Fruit fly (Drosophila melanogaster): Measurements from ENCODE around the gene CG33494.

CG33494 gene

dm6 chr3R:25482463-25483173 is 12.3 kb downstream of the CG33494 start, which contains the start of the genes XNP, CG42488 and CG5116 (continued):
- TF ChIP-seq disco-r (GFP tag; optimal IDR thresholded peaks at IDR 0.05) (no peak), corto (GFP tag; optimal IDR thresholded peaks at IDR 0.05) (no peak), ken (GFP tag; IDR thresholded peaks at IDR 0.05) (no peak), hkb (optimal IDR thresholded peaks at IDR 0.05) (no peak), hkb (GFP tag; IDR thresholded peaks at IDR 0.05) (no peak), YL-1 (GFP tag; optimal IDR thresholded peaks at IDR 0.05) (peak; percentile 88), CG6854 (GFP tag; optimal IDR thresholded peaks at IDR 0.05) (no peak), onecut (GFP tag; IDR thresholded peaks at IDR 0.05) (no peak), pita (GFP tag; optimal IDR thresholded peaks at IDR 0.05) (no peak), Adf1 (GFP tag; IDR thresholded peaks at IDR 0.05) (peak; percentile 27; the same call in 1 of the 2 replicates), ind (GFP tag; optimal IDR thresholded peaks at IDR 0.05) (peak; percentile 58), CG30403 (GFP tag; optimal IDR thresholded peaks at IDR 0.05) (peak; percentile 63), zf30C (GFP tag; optimal IDR thresholded peaks at IDR 0.05) (peak; percentile 14), twi (tag; optimal IDR thresholded peaks at IDR 0.05) (peak; percentile 44), run (tag; optimal IDR thresholded peaks at IDR 0.05) (no peak), Hey (tag; optimal IDR thresholded peaks at IDR 0.05) (no peak), CG11504 (tag; optimal IDR thresholded peaks at IDR 0.05) (no peak), Dek (tag; optimal IDR thresholded peaks at IDR 0.05) (peak; percentile 32), CG10267 (tag; optimal IDR thresholded peaks at IDR 0.05) (peak; percentile 62), CG14050 (GFP tag; IDR thresholded peaks at IDR 0.05) (no peak; the same call in 2 of the 3 replicates), CG3995 (GFP tag; optimal IDR thresholded peaks at IDR 0.05) (no peak), CG8924 (tag; optimal IDR thresholded peaks at IDR 0.05) (peak; percentile 75), Eip74EF (GFP tag; optimal IDR thresholded peaks at IDR 0.05) (no peak), hb (GFP tag; IDR thresholded peaks at IDR 0.05; ENCODE audit: partially characterized antibody) (peak; percentile 98), nom (GFP tag; optimal IDR thresholded peaks at IDR 0.05) (peak; percentile 94), Dfd (GFP tag; optimal IDR thresholded peaks at IDR 0.05) (no peak), bab2 (GFP tag; optimal IDR thresholded peaks at IDR 0.05) (peak; percentile 11), CG14667 (GFP tag; IDR thresholded peaks at IDR 0.05) (no peak), Sin3A (optimal IDR thresholded peaks at IDR 0.05) (peak; percentile 95), CG7357 (GFP tag; IDR thresholded peaks at IDR 0.05) (no peak), nmo (GFP tag; optimal IDR thresholded peaks at IDR 0.05) (peak; percentile 82), CG16779 (GFP tag; IDR thresholded peaks at IDR 0.05) (no peak), D19B (GFP tag; optimal IDR thresholded peaks at IDR 0.05) (no peak), H15 (GFP tag; IDR thresholded peaks at IDR 0.05) (no peak), BtbVII (GFP tag; optimal IDR thresholded peaks at IDR 0.05) (peak; percentile 3), CG8765 (GFP tag; IDR thresholded peaks at IDR 0.05) (no peak; the same call in 1 of the 2 replicates), psq (GFP tag; optimal IDR thresholded peaks at IDR 0.05) (peak; percentile 85), dimm (GFP tag; IDR thresholded peaks at IDR 0.05) (no peak), lilli (GFP tag; optimal IDR thresholded peaks at IDR 0.05) (peak; percentile 76), CG3281 (GFP tag; optimal IDR thresholded peaks at IDR 0.05) (peak; percentile 68), CG13624 (GFP tag; optimal IDR thresholded peaks at IDR 0.05) (peak; percentile 26), CG12071 (GFP tag; optimal IDR thresholded peaks at IDR 0.05) (no peak), nau (GFP tag; optimal IDR thresholded peaks at IDR 0.05) (no peak), CG12744 (GFP tag; optimal IDR thresholded peaks at IDR 0.05) (no peak), CG32532 (GFP tag; IDR thresholded peaks at IDR 0.05) (peak; percentile 68), Hsf (GFP tag; optimal IDR thresholded peaks at IDR 0.05) (peak; percentile 56), BEAF-32 (GFP tag; optimal IDR thresholded peaks at IDR 0.05) (peak; percentile 99), MTF-1 (GFP tag; optimal IDR thresholded peaks at IDR 0.05; ENCODE audit: borderline replicate concordance) (no peak), CG14860 (GFP tag; IDR thresholded peaks at IDR 0.05; ENCODE audit: partially characterized antibody) (peak; percentile 99), Rx (GFP tag; IDR thresholded peaks at IDR 0.05) (no peak)
